Worm (Caenorhabditis elegans) whole organism, L3 larva: ENCODE data around the gene skr-16.

ENCODE experiments used
- ama-1 ChIP-seq: fragments of 150-350 bp; optimal IDR thresholded peaks from 2 replicates; lab custom pipeline; 2018
- egl-27 ChIP-seq: sonication (generic microtip); optimal IDR thresholded peaks from 4 replicates; lab custom pipeline; 2017; ENCODE audit warnings: missing biosample characterization, missing genetic modification reagents, missing genetic modification characterization
- eor-1 ChIP-seq, 2 experiments: fragments of 150-350 bp; optimal IDR thresholded peaks; 2 replicates each; lab custom pipeline; 2014 to 2018; ENCODE audit warnings: missing biosample characterization in 2 of 2, missing genetic modification characterization in 2 of 2
- jun-1 ChIP-seq: fragments of 150-350 bp; optimal IDR thresholded peaks from 2 replicates; lab custom pipeline; 2014; ENCODE audit warnings: missing biosample characterization, missing genetic modification reagents, missing genetic modification characterization
- nhr-11 ChIP-seq: fragments of 150-350 bp; optimal IDR thresholded peaks from 2 replicates; lab custom pipeline; 2014; ENCODE audit warnings: missing biosample characterization, missing genetic modification characterization
- nhr-23 ChIP-seq: fragments of 150-350 bp; optimal IDR thresholded peaks from 2 replicates; lab custom pipeline; 2014; ENCODE audit warnings: missing biosample characterization, missing genetic modification reagents, missing genetic modification characterization
- nhr-237 ChIP-seq: fragments of 150-350 bp; optimal IDR thresholded peaks from 2 replicates; lab custom pipeline; 2014; ENCODE audit warnings: missing biosample characterization, missing genetic modification characterization
- nhr-77 ChIP-seq: fragments of 150-350 bp; optimal IDR thresholded peaks from 2 replicates; lab custom pipeline; 2014; ENCODE audit warnings: missing biosample characterization, missing genetic modification characterization
- skn-1 ChIP-seq: fragments of 150-350 bp; optimal IDR thresholded peaks from 2 replicates; lab custom pipeline; 2014; ENCODE audit warnings: missing biosample characterization, missing genetic modification characterization
- unc-39 ChIP-seq: sonication (generic microtip); optimal IDR thresholded peaks from 4 replicates; lab custom pipeline; 2017; ENCODE audit warnings: missing biosample characterization, missing genetic modification characterization
- ztf-4 ChIP-seq: fragments of 150-350 bp; optimal IDR thresholded peaks from 2 replicates; lab custom pipeline; 2014; ENCODE audit warnings: missing biosample characterization, missing genetic modification characterization

DNA sequence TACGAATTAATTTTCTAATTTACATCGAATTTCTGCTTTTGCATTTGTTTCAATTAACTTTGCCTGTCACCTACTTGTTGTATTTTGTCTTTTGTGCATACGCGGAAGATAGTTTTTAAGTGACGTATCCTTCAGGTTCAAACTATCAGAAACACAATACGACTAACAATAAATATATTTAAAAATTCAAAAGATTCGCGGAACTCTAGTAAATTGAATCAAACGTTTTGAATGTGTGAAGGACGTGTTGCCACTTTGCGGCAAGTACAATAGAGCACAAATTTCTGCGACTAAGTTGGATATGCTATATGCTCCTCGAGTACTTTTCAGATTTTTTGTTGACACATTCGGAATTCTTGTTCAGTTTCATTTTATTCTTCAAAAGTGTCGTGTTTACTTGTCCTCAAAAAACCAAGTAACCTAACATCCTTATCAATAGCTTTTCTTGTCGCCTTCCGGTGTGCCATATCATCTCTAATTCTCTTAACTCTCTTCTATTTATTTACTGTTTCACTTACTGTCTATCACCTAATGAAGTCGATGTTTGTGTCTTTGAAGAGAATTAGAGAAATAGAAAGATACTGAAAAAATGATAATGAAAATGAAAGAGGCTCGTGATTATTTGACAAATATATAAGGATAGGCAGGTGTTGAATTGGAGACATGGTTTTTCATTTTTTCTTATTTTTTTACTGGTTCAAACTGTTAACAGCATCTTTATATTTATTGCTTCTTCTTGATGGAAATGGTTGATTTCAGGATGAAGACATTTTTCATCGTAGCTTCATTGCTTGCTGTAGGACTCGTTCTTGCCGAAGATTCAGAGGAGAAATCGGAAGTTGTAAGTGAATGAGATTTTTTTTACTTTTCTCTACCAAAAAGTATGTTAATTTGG, 20.3 kb downstream of the skr-16 start, which contains the start of gene srlf-7:
- peak; percentile 55 for TF ChIP-seq skn-1 (tag; lab: Kevin White, UChicago)
- peak; percentile 71 for TF ChIP-seq nhr-23 (tag; lab: Kevin White, UChicago)
- TF ChIP-seq nhr-237 (tag; lab: Kevin White, UChicago), result no peak
- no peak for TF ChIP-seq unc-39 (tag; lab: Kevin White, UChicago)
- TF ChIP-seq eor-1 (tag; optimal IDR thresholded peaks at IDR 0.05; lab: Kevin White, UChicago), result no peak
- no peak for TF ChIP-seq nhr-11 (tag; lab: Kevin White, UChicago)
- no peak for TF ChIP-seq ztf-4 (tag; lab: Kevin White, UChicago)
- peak; percentile 88 for TF ChIP-seq jun-1 (tag; lab: Kevin White, UChicago)
- TF ChIP-seq ama-1 (lab: Kevin White, UChicago), result no peak
- no peak for TF ChIP-seq nhr-77
- TF ChIP-seq egl-27 (tag; lab: Kevin White, UChicago), result no peak
